Worm (Caenorhabditis elegans) whole organism, L4 larva: ENCODE results near the gene srm-4.

Source experiments
- R02D3.7 ChIP-seq: fragments of 150-350 bp; sonication (generic microtip); optimal IDR thresholded peaks from 3 replicates; lab custom pipeline; 2014; ENCODE audit warnings: missing biosample characterization, missing genetic modification characterization
- ZK546.5 ChIP-seq, 2 experiments: sonication (generic microtip); optimal IDR thresholded peaks; 2 replicates each; lab custom pipeline; 2017; ENCODE audit warnings: missing biosample characterization in 2 of 2, missing genetic modification characterization in 2 of 2
- lin-39 ChIP-seq: fragments of 150-350 bp; optimal IDR thresholded peaks from 2 replicates; lab custom pipeline; 2014; ENCODE audit warnings: missing biosample characterization, missing genetic modification reagents, missing genetic modification characterization
- lir-3 ChIP-seq: sonication (generic microtip); optimal IDR thresholded peaks from 2 replicates; lab custom pipeline; 2016; ENCODE audit warnings: mild to moderate bottlenecking, missing genetic modification characterization, missing compliant biosample characterization
- mxl-2 ChIP-seq: fragments of 200-800 bp; sonication (Bioruptor generic); conservative IDR thresholded peaks from 2 replicates; pipeline ENCODE4 v1.3.6; 2022; ENCODE audit warnings: missing genetic modification reagents, missing genetic modification characterization, missing compliant biosample characterization
- nhr-25 ChIP-seq: sonication (generic microtip); optimal IDR thresholded peaks from 2 replicates; lab custom pipeline; 2017; ENCODE audit warnings: missing genetic modification characterization, mild to moderate bottlenecking, missing compliant biosample characterization, antibody characterized with exemption, moderate library complexity, borderline replicate concordance; ENCODE audit not compliant: insufficient read depth
- spr-1 ChIP-seq: sonication (generic microtip); optimal IDR thresholded peaks from 2 replicates; lab custom pipeline; 2016; ENCODE audit warnings: mild to moderate bottlenecking, missing genetic modification characterization, missing compliant biosample characterization
- unc-39 ChIP-seq: sonication (generic microtip); optimal IDR thresholded peaks from 2 replicates; lab custom pipeline; 2017; ENCODE audit warnings: missing biosample characterization, missing genetic modification characterization
- zag-1 ChIP-seq: fragments of 150-350 bp; optimal IDR thresholded peaks from 2 replicates; lab custom pipeline; 2014; ENCODE audit warnings: missing biosample characterization, missing genetic modification characterization

DNA sequence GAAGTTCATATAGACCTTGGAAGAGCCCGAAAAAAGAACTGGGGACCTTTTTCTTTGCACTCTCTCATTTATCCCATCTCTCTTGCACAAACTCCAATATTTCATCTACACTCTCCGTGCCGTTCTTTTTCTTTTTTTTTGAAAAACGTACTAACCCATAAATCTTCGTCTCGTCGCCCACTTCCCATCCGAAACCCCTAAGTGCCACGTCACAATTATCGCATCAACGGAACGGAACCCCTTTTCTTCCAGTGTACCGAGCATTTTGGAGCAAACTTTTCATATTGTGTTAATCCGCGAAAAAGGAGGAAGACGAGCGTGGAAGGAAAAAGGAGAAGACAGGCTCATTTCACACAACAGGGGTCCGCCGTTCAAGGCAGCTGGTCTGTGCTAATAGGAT is 36.2 kb downstream of the srm-4 start:
- TF ChIP-seq unc-39 (tag; lab: Kevin White, UChicago) (no peak), ZK546.5 (tag; optimal IDR thresholded peaks at IDR 0.05; lab: Kevin White, UChicago) (no peak), zag-1 (no peak), lin-39 (no peak), nhr-25 (tag; lab: Kevin White, UChicago) (no peak), spr-1 (tag; lab: Kevin White, UChicago) (no peak), mxl-2 (GFP tag; lab: Robert Waterston, UW) (no peak), R02D3.7 (tag; lab: Kevin White, UChicago) (no peak), lir-3 (no peak)
